Worm (Caenorhabditis elegans) whole organism, L3 larva: Measurements from ENCODE around the gene F49C12.12.
"Not testable (repeated sequence)": the region's sequence is repeated elsewhere in the genome, so short reads cannot be mapped to it uniquely, and the experiment has no call there.

Experiments
- R02D3.7 ChIP-seq: fragments of 150-350 bp; optimal IDR thresholded peaks from 2 replicates; lab custom pipeline; 2014; ENCODE audit warnings: missing biosample characterization, missing genetic modification characterization
- aly-2 ChIP-seq: fragments of 150-350 bp; optimal IDR thresholded peaks from 2 replicates; lab custom pipeline; 2014; ENCODE audit warnings: missing biosample characterization, missing genetic modification characterization
- ama-1 ChIP-seq: fragments of 150-350 bp; optimal IDR thresholded peaks from 2 replicates; lab custom pipeline; 2018
- ceh-16 ChIP-seq: sonication (generic microtip); optimal IDR thresholded peaks from 2 replicates; lab custom pipeline; 2017; ENCODE audit warnings: missing biosample characterization, missing genetic modification characterization
- ceh-28 ChIP-seq: fragments of 150-350 bp; optimal IDR thresholded peaks from 2 replicates; lab custom pipeline; 2014; ENCODE audit warnings: missing biosample characterization, missing genetic modification reagents, missing genetic modification characterization
- ceh-82 ChIP-seq: fragments of 150-350 bp; optimal IDR thresholded peaks from 2 replicates; lab custom pipeline; 2014; ENCODE audit warnings: missing biosample characterization, missing genetic modification characterization
- daf-12 ChIP-seq: fragments of 150-350 bp; optimal IDR thresholded peaks from 2 replicates; lab custom pipeline; 2014; ENCODE audit warnings: missing biosample characterization, missing genetic modification reagents, missing genetic modification characterization
- elt-1 ChIP-seq: fragments of 150-350 bp; optimal IDR thresholded peaks from 2 replicates; lab custom pipeline; 2014; ENCODE audit warnings: missing biosample characterization, missing genetic modification characterization
- elt-3 ChIP-seq, 3 experiments: fragments of 150-350 bp in 1 of 3; sonication (generic microtip) in 2 of 3; optimal IDR thresholded peaks; 2 replicates in 2 of 3; 4 replicates in 1 of 3; lab custom pipeline; 2014 to 2017; ENCODE audit warnings: missing biosample characterization in 3 of 3, missing genetic modification characterization in 3 of 3
- fkh-2 ChIP-seq: fragments of 150-350 bp; optimal IDR thresholded peaks from 2 replicates; lab custom pipeline; 2014; ENCODE audit warnings: missing biosample characterization, missing genetic modification reagents, missing genetic modification characterization
- fos-1 ChIP-seq: fragments of 150-350 bp; optimal IDR thresholded peaks from 2 replicates; lab custom pipeline; 2014; ENCODE audit warnings: missing biosample characterization, missing genetic modification characterization
- hmg-11 ChIP-seq: sonication (generic microtip); optimal IDR thresholded peaks from 2 replicates; lab custom pipeline; 2016; ENCODE audit warnings: missing genetic modification characterization, missing compliant biosample characterization
- jun-1 ChIP-seq: fragments of 150-350 bp; optimal IDR thresholded peaks from 2 replicates; lab custom pipeline; 2014; ENCODE audit warnings: missing biosample characterization, missing genetic modification reagents, missing genetic modification characterization
- lin-15B ChIP-seq: fragments of 150-350 bp; optimal IDR thresholded peaks from 2 replicates; lab custom pipeline; 2014; ENCODE audit warnings: missing biosample characterization, missing genetic modification characterization
- lsy-12 ChIP-seq: sonication (generic microtip); optimal IDR thresholded peaks from 2 replicates; lab custom pipeline; 2016; ENCODE audit warnings: mild to moderate bottlenecking, missing genetic modification characterization, missing compliant biosample characterization
- mml-1 ChIP-seq: fragments of 150-350 bp; sonication (generic microtip); optimal IDR thresholded peaks from 3 replicates; lab custom pipeline; 2014; ENCODE audit warnings: missing biosample characterization, missing genetic modification characterization
- nfya-1 ChIP-seq: sonication (generic microtip); optimal IDR thresholded peaks from 2 replicates; lab custom pipeline; 2017; ENCODE audit warnings: missing genetic modification characterization, mild to moderate bottlenecking, missing compliant biosample characterization, antibody characterized with exemption, moderate library complexity; ENCODE audit not compliant: insufficient read depth
- nhr-11 ChIP-seq: fragments of 150-350 bp; optimal IDR thresholded peaks from 2 replicates; lab custom pipeline; 2014; ENCODE audit warnings: missing biosample characterization, missing genetic modification characterization
- nhr-12 ChIP-seq: fragments of 150-350 bp; optimal IDR thresholded peaks from 2 replicates; lab custom pipeline; 2014; ENCODE audit warnings: missing biosample characterization, missing genetic modification characterization
- nhr-28 ChIP-seq: fragments of 150-350 bp; optimal IDR thresholded peaks from 2 replicates; lab custom pipeline; 2014; ENCODE audit warnings: missing biosample characterization, missing genetic modification characterization
- nhr-67 ChIP-seq: fragments of 150-350 bp; optimal IDR thresholded peaks from 2 replicates; lab custom pipeline; 2014; ENCODE audit warnings: missing biosample characterization, missing genetic modification characterization
- nhr-76 ChIP-seq: fragments of 150-350 bp; sonication (generic microtip); optimal IDR thresholded peaks from 5 replicates; lab custom pipeline; 2014; ENCODE audit warnings: missing biosample characterization, missing genetic modification characterization
- nhr-77 ChIP-seq: fragments of 150-350 bp; optimal IDR thresholded peaks from 2 replicates; lab custom pipeline; 2014; ENCODE audit warnings: missing biosample characterization, missing genetic modification characterization
- pha-4 ChIP-seq: fragments of 150-350 bp; optimal IDR thresholded peaks from 2 replicates; lab custom pipeline; 2014; ENCODE audit warnings: missing biosample characterization, missing genetic modification reagents, missing genetic modification characterization
- pqm-1 ChIP-seq: fragments of 150-350 bp; optimal IDR thresholded peaks from 2 replicates; lab custom pipeline; 2017; ENCODE audit warnings: missing biosample characterization, missing genetic modification characterization, inconsistent platforms
- skn-1 ChIP-seq: fragments of 150-350 bp; optimal IDR thresholded peaks from 2 replicates; lab custom pipeline; 2014; ENCODE audit warnings: missing biosample characterization, missing genetic modification characterization
- unc-62 ChIP-seq: fragments of 150-350 bp; sonication (generic microtip); optimal IDR thresholded peaks from 4 replicates; lab custom pipeline; 2014; ENCODE audit warnings: missing biosample characterization, missing genetic modification reagents, missing genetic modification characterization
- ztf-11 ChIP-seq: fragments of 150-350 bp; optimal IDR thresholded peaks from 2 replicates; lab custom pipeline; 2014; ENCODE audit warnings: missing biosample characterization, missing genetic modification characterization
- ztf-4 ChIP-seq: fragments of 150-350 bp; optimal IDR thresholded peaks from 2 replicates; lab custom pipeline; 2014; ENCODE audit warnings: missing biosample characterization, missing genetic modification characterization

F49C12.12 gene

ce11 chrIV:9304617-9305016 lies 16.3 kb downstream of the F49C12.12 start, which contains the start of gene F49C12.5:
TSS of gene F49C12.5 (plus strand) at chrIV:9304917.
- no peak for TF ChIP-seq ceh-16 (tag; lab: Kevin White, UChicago)
- no peak for TF ChIP-seq ztf-11 (tag; lab: Kevin White, UChicago)
- no peak for TF ChIP-seq fos-1 (tag; lab: Kevin White, UChicago)
- TF ChIP-seq skn-1 (tag; lab: Kevin White, UChicago), result no peak
- no peak for TF ChIP-seq R02D3.7 (tag; lab: Kevin White, UChicago)
- TF ChIP-seq ztf-4 (tag; lab: Kevin White, UChicago), result no peak
- TF ChIP-seq ceh-28, result no peak
- TF ChIP-seq ceh-82 (tag; lab: Kevin White, UChicago), result no peak
- TF ChIP-seq elt-3 (tag; optimal IDR thresholded peaks at IDR 0.05; lab: Kevin White, UChicago), result no peak
- no peak for TF ChIP-seq fkh-2 (tag; lab: Kevin White, UChicago)
- TF ChIP-seq jun-1, result no peak
- TF ChIP-seq ama-1 (lab: Kevin White, UChicago), result no peak
- TF ChIP-seq nhr-67 (tag; lab: Kevin White, UChicago), result no peak
- TF ChIP-seq nhr-77, result no peak
- TF ChIP-seq daf-12 (tag; lab: Kevin White, UChicago), result no peak
- TF ChIP-seq nhr-11 (tag; lab: Kevin White, UChicago), result no peak
- TF ChIP-seq nhr-76 (tag; lab: Kevin White, UChicago), result no peak
- TF ChIP-seq nfya-1 (tag; lab: Kevin White, UChicago), result no peak

ce11 chrIV:9303994-9304393 lies 16.9 kb downstream of the F49C12.12 start, which contains the start of gene F49C12.4:
TSS of gene F49C12.4 (minus strand) at chrIV:9304094.
- TF ChIP-seq ceh-28 (no peak), ama-1 (lab: Kevin White, UChicago) (no peak), jun-1 (no peak), lsy-12 (tag; lab: Kevin White, UChicago) (no peak), elt-1 (tag; lab: Kevin White, UChicago) (no peak), lin-15B (tag; lab: Kevin White, UChicago) (no peak)

- TF ChIP-seq pqm-1, result no peak
These were observed 20.8 kb downstream of the F49C12.12 start, which contains the start of gene F49C12.3 for ce11 chrIV:9300127-9300526. TSS of gene F49C12.3 (plus strand) at chrIV:9300427.

- TF ChIP-seq nhr-11 (tag; lab: Kevin White, UChicago) (no peak), hmg-11 (tag; lab: Kevin White, UChicago) (no peak)
These were observed 21.7 kb downstream of the F49C12.12 start, which contains the start of gene F49C12.2 for ce11 chrIV:9299145-9299544. TSS of gene F49C12.2 (minus strand) at chrIV:9299245.

ce11 chrIV:9296285-9296684 lies 24.6 kb downstream of the F49C12.12 start, which contains the start of gene F49C12.1:
TSS of gene F49C12.1 (minus strand) at chrIV:9296354.
- TF ChIP-seq nhr-28 (tag; lab: Kevin White, UChicago), result no peak
- TF ChIP-seq pqm-1, result no peak
- no peak for TF ChIP-seq nhr-12 (tag; lab: Kevin White, UChicago)
- no peak for TF ChIP-seq mml-1 (tag; lab: Kevin White, UChicago)

ce11 chrIV:9293825-9294224 lies 27.1 kb downstream of the F49C12.12 start, which contains the start of gene nhr-264:
TSS of gene nhr-264 (minus strand) at chrIV:9293925.
- not testable (repeated sequence) for TF ChIP-seq mml-1, R02D3.7, ztf-4 (tag; lab: Kevin White, UChicago)

ce11 chrIV:9289635-9290034 lies 31.3 kb downstream of the F49C12.12 start:
- no peak for TF ChIP-seq nhr-11 (tag; lab: Kevin White, UChicago)
- TF ChIP-seq elt-3 (tag; optimal IDR thresholded peaks at IDR 0.05; lab: Kevin White, UChicago), result no peak
- no peak for TF ChIP-seq ztf-4 (tag; lab: Kevin White, UChicago)
- TF ChIP-seq unc-62 (GFP tag; lab: Kevin White, UChicago), result no peak
- TF ChIP-seq aly-2 (tag; lab: Kevin White, UChicago), result no peak
- peak; percentile 70 for TF ChIP-seq elt-1 (tag; lab: Kevin White, UChicago)
- no peak for TF ChIP-seq pha-4 (tag; lab: Kevin White, UChicago)
